Worm (Caenorhabditis elegans): ENCODE results near the gene H38K22.6.

H38K22.6 gene

ce11 chrIII:4343070-4343469 lies 22.9 kb downstream of the H38K22.6 start, which contains the start of the genes B0285.3 and lcmt-1 (continued):
- no peak for TF ChIP-seq unc-62 (GFP tag; optimal IDR thresholded peaks at IDR 0.05)
- TF ChIP-seq vab-15 (tag; optimal IDR thresholded peaks at IDR 0.05): no peak
- TF ChIP-seq alr-1 (tag; optimal IDR thresholded peaks at IDR 0.05; ENCODE audit: borderline replicate concordance): no peak
- no peak for TF ChIP-seq elt-2 (tag; optimal IDR thresholded peaks at IDR 0.05)
- TF ChIP-seq grh-1 (GFP tag; IDR thresholded peaks at IDR 0.05): no peak
- no peak for TF ChIP-seq aha-1 (tag; optimal IDR thresholded peaks at IDR 0.05)
- no peak for TF ChIP-seq ets-5 (GFP tag; IDR thresholded peaks at IDR 0.05)
- peak; percentile 73 for TF ChIP-seq nhr-71 (tag; optimal IDR thresholded peaks at IDR 0.05)
- no peak for TF ChIP-seq nhr-76 (tag; optimal IDR thresholded peaks at IDR 0.05)
- TF ChIP-seq ceh-90 (tag; optimal IDR thresholded peaks at IDR 0.05): peak; percentile 84
- TF ChIP-seq snu-23 (GFP tag; optimal IDR thresholded peaks at IDR 0.05): peak; percentile 68
- peak; percentile 75 for TF ChIP-seq nhr-47 (tag; optimal IDR thresholded peaks at IDR 0.05)
- TF ChIP-seq mep-1 (tag; optimal IDR thresholded peaks at IDR 0.05): peak; percentile 70

ce11 chrIII:4345034-4345433 lies 24.8 kb downstream of the H38K22.6 start, which contains the start of gene hse-5:
TSS of gene hse-5 (plus strand) at chrIII:4345334.
- TF ChIP-seq lin-15B (tag; optimal IDR thresholded peaks at IDR 0.05) (no peak), ztf-4 (tag; optimal IDR thresholded peaks at IDR 0.05) (no peak), nhr-71 (tag; optimal IDR thresholded peaks at IDR 0.05) (no peak), C04F5.9 (tag; optimal IDR thresholded peaks at IDR 0.05) (no peak), ceh-63 (GFP tag; optimal IDR thresholded peaks at IDR 0.05) (no peak), aly-2 (tag; optimal IDR thresholded peaks at IDR 0.05) (no peak), dpl-1 (GFP tag; optimal IDR thresholded peaks at IDR 0.05) (no peak), nhr-76 (tag; optimal IDR thresholded peaks at IDR 0.05) (no peak), pag-3 (tag; optimal IDR thresholded peaks at IDR 0.05; ENCODE audit: borderline replicate concordance, insufficient read depth) (no peak), nhr-85 (tag) (no peak), aha-1 (tag; optimal IDR thresholded peaks at IDR 0.05) (no peak), nhr-77 (tag; optimal IDR thresholded peaks at IDR 0.05) (no peak), nhr-237 (tag; optimal IDR thresholded peaks at IDR 0.05) (no peak), C34B4.2 (tag; optimal IDR thresholded peaks at IDR 0.05) (no peak), nhr-11 (tag; optimal IDR thresholded peaks at IDR 0.05) (no peak)

ce11 chrIII:4349799-4350198 lies 29.6 kb downstream of the H38K22.6 start, which contains the start of gene B0285.6:
TSS of gene B0285.6 (plus strand) at chrIII:4350099.
- TF ChIP-seq lin-14 (GFP tag; optimal IDR thresholded peaks at IDR 0.05) (no peak), egl-27 (tag; optimal IDR thresholded peaks at IDR 0.05) (no peak), hpl-2 (GFP tag; optimal IDR thresholded peaks at IDR 0.05) (no peak), mab-9 (GFP tag; IDR thresholded peaks at IDR 0.05) (no peak), irx-1 (tag; optimal IDR thresholded peaks at IDR 0.05) (no peak), ama-1 (optimal IDR thresholded peaks at IDR 0.05) (no peak), nhr-85 (tag) (no peak), nhr-12 (tag; optimal IDR thresholded peaks at IDR 0.05) (no peak), lin-35 (GFP tag; optimal IDR thresholded peaks at IDR 0.05) (no peak), swsn-7 (tag; optimal IDR thresholded peaks at IDR 0.05) (no peak), ceh-88 (GFP tag; IDR thresholded peaks at IDR 0.05) (no peak), unc-62 (GFP tag; optimal IDR thresholded peaks at IDR 0.05) (no peak), C34B4.2 (tag; optimal IDR thresholded peaks at IDR 0.05) (no peak), nhr-76 (tag; optimal IDR thresholded peaks at IDR 0.05) (no peak), pqm-1 (tag; optimal IDR thresholded peaks at IDR 0.05) (no peak), lir-3 (tag; optimal IDR thresholded peaks at IDR 0.05; ENCODE audit: poor library complexity) (no peak), nhr-20 (tag; optimal IDR thresholded peaks at IDR 0.05) (no peak), mdl-1 (tag; optimal IDR thresholded peaks at IDR 0.05) (no peak)

All from whole organism, L1 larva.